Worm (Caenorhabditis elegans) whole organism, L4 larva: ENCODE results near the gene lips-1.

Source experiments
- D1046.2 ChIP-seq: fragments of 200-800 bp; sonication (Bioruptor generic); IDR thresholded peaks from 2 replicates; pipeline ENCODE4 v1.3.6; 2022; ENCODE audit warnings: missing genetic modification characterization, missing compliant biosample characterization
- F44E2.7 ChIP-seq: fragments of 200-800 bp; sonication (Bioruptor generic); IDR thresholded peaks from 2 replicates; pipeline ENCODE4 v2.1.2; 2022; ENCODE audit warnings: missing genetic modification characterization, missing compliant biosample characterization
- T26A8.4 ChIP-seq: fragments of 200-800 bp; sonication (Bioruptor generic); IDR thresholded peaks from 2 replicates; pipeline ENCODE4 v1.3.6; 2022; ENCODE audit warnings: missing genetic modification characterization, missing compliant biosample characterization
- Y105C5A.15 ChIP-seq: fragments of 200-800 bp; sonication (Bioruptor generic); IDR thresholded peaks from 2 replicates; pipeline ENCODE4 v1.3.6; 2022; ENCODE audit warnings: missing genetic modification characterization, missing compliant biosample characterization
- Y48G9A.11 ChIP-seq: fragments of 200-800 bp; sonication (Bioruptor generic); IDR thresholded peaks from 2 replicates; pipeline ENCODE4 v1.3.6; 2022; ENCODE audit warnings: missing genetic modification reagents, missing genetic modification characterization, missing compliant biosample characterization
- ZK337.2 ChIP-seq: fragments of 200-800 bp; sonication (Bioruptor generic); IDR thresholded peaks from 2 replicates; pipeline ENCODE4 v1.3.6; 2022; ENCODE audit warnings: missing genetic modification reagents, missing genetic modification characterization, missing compliant biosample characterization
- aha-1 ChIP-seq: fragments of 150-350 bp; peaks from one replicate; lab custom pipeline; 2014; ENCODE audit warnings: missing biosample characterization, missing genetic modification characterization
- arid-1 ChIP-seq: fragments of 200-800 bp; sonication (Bioruptor generic); conservative IDR thresholded peaks from 2 replicates; pipeline ENCODE4 v1.3.6; 2022; ENCODE audit warnings: missing genetic modification reagents, missing genetic modification characterization, missing compliant biosample characterization
- attf-4 ChIP-seq: sonication (generic microtip); optimal IDR thresholded peaks from 3 replicates; lab custom pipeline; 2017; ENCODE audit warnings: missing biosample characterization, missing genetic modification characterization
- ceh-20 ChIP-seq: fragments of 200-800 bp; sonication (Bioruptor generic); IDR thresholded peaks from 2 replicates; pipeline ENCODE4 v1.3.6; 2022; ENCODE audit warnings: missing genetic modification reagents, missing genetic modification characterization, missing compliant biosample characterization
- ceh-32 ChIP-seq: sonication (generic microtip); optimal IDR thresholded peaks from 2 replicates; lab custom pipeline; 2016; ENCODE audit warnings: mild to moderate bottlenecking, missing genetic modification characterization, missing compliant biosample characterization; ENCODE audit not compliant: poor library complexity
- cey-2 ChIP-seq: sonication (generic microtip); optimal IDR thresholded peaks from 3 replicates; lab custom pipeline; 2017; ENCODE audit warnings: missing genetic modification characterization, mild to moderate bottlenecking, missing compliant biosample characterization, antibody characterized with exemption, borderline replicate concordance; ENCODE audit not compliant: insufficient read depth
- ctbp-1 ChIP-seq: fragments of 200-800 bp; sonication (Bioruptor generic); IDR thresholded peaks from 2 replicates; pipeline ENCODE4 v1.3.6; 2022; ENCODE audit warnings: missing genetic modification reagents, missing genetic modification characterization, missing compliant biosample characterization
- daf-16 ChIP-seq, 3 experiments: sonication (generic microtip); optimal IDR thresholded peaks; 2 replicates each; lab custom pipeline; 2016 to 2017; ENCODE audit warnings: missing genetic modification characterization in 3 of 3, missing genetic modification reagents in 3 of 3, mild to moderate bottlenecking in 2 of 3, missing compliant biosample characterization in 2 of 3, missing biosample characterization in 1 of 3, moderate library complexity in 1 of 3
- daf-19 ChIP-seq: fragments of 200-800 bp; sonication (Bioruptor generic); conservative IDR thresholded peaks from 2 replicates; pipeline ENCODE4 v1.3.6; 2022; ENCODE audit warnings: missing genetic modification characterization, missing compliant biosample characterization
- daf-8 ChIP-seq: fragments of 200-800 bp; sonication (Bioruptor generic); IDR thresholded peaks from 2 replicates; pipeline ENCODE4 v1.3.6; 2022; ENCODE audit warnings: missing genetic modification characterization, missing compliant biosample characterization
- dmd-6 ChIP-seq: fragments of 200-800 bp; sonication (Bioruptor generic); IDR thresholded peaks from 2 replicates; pipeline ENCODE4 v1.3.6; 2022; ENCODE audit warnings: missing genetic modification reagents, missing genetic modification characterization, missing compliant biosample characterization
- dmd-8 ChIP-seq: fragments of 200-800 bp; sonication (Bioruptor generic); IDR thresholded peaks from 2 replicates; pipeline ENCODE4 v1.3.6; 2022; ENCODE audit warnings: missing genetic modification characterization, missing compliant biosample characterization
- dmd-9 ChIP-seq: fragments of 200-800 bp; sonication (Bioruptor generic); IDR thresholded peaks from 2 replicates; pipeline ENCODE4 v1.3.6; 2022; ENCODE audit warnings: missing genetic modification reagents, missing genetic modification characterization, missing compliant biosample characterization
- dpl-1 ChIP-seq: fragments of 150-350 bp; optimal IDR thresholded peaks from 2 replicates; lab custom pipeline; 2014; ENCODE audit warnings: missing biosample characterization, missing genetic modification reagents, missing genetic modification characterization
- duxl-1 ChIP-seq: sonication (generic microtip); optimal IDR thresholded peaks from 2 replicates; lab custom pipeline; 2016; ENCODE audit warnings: mild to moderate bottlenecking, missing genetic modification characterization, moderate library complexity, missing compliant biosample characterization; ENCODE audit not compliant: poor library complexity
- dve-1 ChIP-seq: sonication (generic microtip); optimal IDR thresholded peaks from 2 replicates; lab custom pipeline; 2017; ENCODE audit warnings: antibody characterized with exemption, mild to moderate bottlenecking, missing genetic modification characterization, missing compliant biosample characterization; ENCODE audit not compliant: insufficient read depth
- fos-1 ChIP-seq: fragments of 150-350 bp; optimal IDR thresholded peaks from 2 replicates; lab custom pipeline; 2014; ENCODE audit warnings: missing biosample characterization, missing genetic modification characterization
- gei-8 ChIP-seq: fragments of 200-800 bp; sonication (Bioruptor generic); optimal IDR thresholded peaks from 2 replicates; lab custom pipeline; 2018; ENCODE audit warnings: mild to moderate bottlenecking, missing genetic modification characterization, missing compliant biosample characterization
- hlh-11 ChIP-seq: fragments of 200-800 bp; sonication (Bioruptor generic); optimal IDR thresholded peaks from 2 replicates; lab custom pipeline; 2018; ENCODE audit warnings: mild to moderate bottlenecking, missing genetic modification characterization, missing compliant biosample characterization
- jun-1 ChIP-seq: fragments of 150-350 bp; optimal IDR thresholded peaks from 2 replicates; lab custom pipeline; 2014; ENCODE audit warnings: missing biosample characterization, missing genetic modification reagents, missing genetic modification characterization
- lin-1 ChIP-seq: fragments of 200-800 bp; sonication (Bioruptor generic); IDR thresholded peaks from 2 replicates; pipeline ENCODE4 v1.3.6; 2022; ENCODE audit warnings: missing genetic modification reagents, missing genetic modification characterization, missing compliant biosample characterization
- lin-13 ChIP-seq: fragments of 150-350 bp; optimal IDR thresholded peaks from 2 replicates; lab custom pipeline; 2014; ENCODE audit warnings: missing biosample characterization, missing genetic modification reagents, missing genetic modification characterization
- lin-15B ChIP-seq: fragments of 150-350 bp; sonication (generic microtip); optimal IDR thresholded peaks from 3 replicates; lab custom pipeline; 2014; ENCODE audit warnings: missing biosample characterization, missing genetic modification characterization
- lsy-2 ChIP-seq, 2 experiments: fragments of 150-350 bp in 1 of 2; sonication (generic microtip) in 1 of 2; optimal IDR thresholded peaks; 2 replicates each; lab custom pipeline; 2014 to 2017; ENCODE audit warnings: missing biosample characterization in 2 of 2, missing genetic modification characterization in 2 of 2
- mdl-1 ChIP-seq, 2 experiments: fragments of 150-350 bp in 1 of 2; sonication (generic microtip) in 1 of 2; optimal IDR thresholded peaks; 2 replicates each; lab custom pipeline; 2014 to 2017; ENCODE audit warnings: missing biosample characterization in 2 of 2, missing genetic modification characterization in 2 of 2
- mes-2 ChIP-seq: sonication (generic microtip); optimal IDR thresholded peaks from 2 replicates; lab custom pipeline; 2016; ENCODE audit warnings: missing genotype, mild to moderate bottlenecking, missing genetic modification characterization, missing compliant biosample characterization; ENCODE audit not compliant: poor library complexity, severe bottlenecking
- mxl-2 ChIP-seq: fragments of 200-800 bp; sonication (Bioruptor generic); conservative IDR thresholded peaks from 2 replicates; pipeline ENCODE4 v1.3.6; 2022; ENCODE audit warnings: missing genetic modification reagents, missing genetic modification characterization, missing compliant biosample characterization
- nhr-102 ChIP-seq: sonication (generic microtip); optimal IDR thresholded peaks from 2 replicates; lab custom pipeline; 2016; ENCODE audit warnings: mild to moderate bottlenecking, missing genetic modification characterization, moderate library complexity, missing compliant biosample characterization
- nhr-237 ChIP-seq: sonication (generic microtip); optimal IDR thresholded peaks from 2 replicates; lab custom pipeline; 2017; ENCODE audit warnings: missing biosample characterization, missing genetic modification characterization
- nhr-28 ChIP-seq: fragments of 150-350 bp; optimal IDR thresholded peaks from 2 replicates; lab custom pipeline; 2014; ENCODE audit warnings: missing biosample characterization, missing genetic modification characterization
- nhr-77 ChIP-seq: fragments of 150-350 bp; optimal IDR thresholded peaks from 2 replicates; lab custom pipeline; 2014; ENCODE audit warnings: missing biosample characterization, missing genetic modification characterization
- pha-4 ChIP-seq, 2 experiments: fragments of 150-350 bp in 1 of 2; fragments of 200-800 bp in 1 of 2; sonication (Bioruptor generic) in 1 of 2; IDR thresholded peaks in 1 of 2; optimal IDR thresholded peaks in 1 of 2; 2 replicates each; pipeline versions ENCODE4 v1.3.6 to Lab custom; 2014 to 2022; ENCODE audit warnings: missing genetic modification characterization in 2 of 2, missing genetic modification reagents in 2 of 2, missing biosample characterization in 1 of 2, missing compliant biosample characterization in 1 of 2
- pqm-1 ChIP-seq: sonication (generic microtip); optimal IDR thresholded peaks from 2 replicates; lab custom pipeline; 2017; ENCODE audit warnings: missing biosample characterization, missing genetic modification characterization
- rbr-2 ChIP-seq: sonication (generic microtip); optimal IDR thresholded peaks from 2 replicates; lab custom pipeline; 2016; ENCODE audit warnings: missing genotype, missing genetic modification characterization, missing compliant biosample characterization
- set-16 ChIP-seq: fragments of 200-800 bp; sonication (Bioruptor generic); IDR thresholded peaks from 2 replicates; pipeline ENCODE4 v1.3.6; 2022; ENCODE audit warnings: missing genetic modification reagents, missing genetic modification characterization, missing compliant biosample characterization
- spr-1 ChIP-seq: sonication (generic microtip); optimal IDR thresholded peaks from 2 replicates; lab custom pipeline; 2016; ENCODE audit warnings: mild to moderate bottlenecking, missing genetic modification characterization, missing compliant biosample characterization
- tag-97 ChIP-seq: fragments of 200-800 bp; sonication (Bioruptor generic); IDR thresholded peaks from 2 replicates; pipeline ENCODE4 v1.3.6; 2022; ENCODE audit warnings: missing genetic modification characterization, missing compliant biosample characterization
- unc-62 ChIP-seq, 3 experiments: fragments of 150-350 bp in 1 of 3; sonication (generic microtip); optimal IDR thresholded peaks in 2 of 3; peaks in 1 of 3; 1 replicate in 1 of 3; 2 replicates in 2 of 3; lab custom pipeline; 2014 to 2017; ENCODE audit warnings: missing biosample characterization in 3 of 3, missing genetic modification characterization in 3 of 3, missing genetic modification reagents in 3 of 3, missing genotype in 1 of 3

The lips-1 gene

ce11 chrX:12478465-12478864 lies 14.1 kb upstream of the lips-1 start:
- TF ChIP-seq daf-16 (GFP tag; optimal IDR thresholded peaks at IDR 0.05; lab: Kevin White, UChicago) (no peak), daf-16 (tag; optimal IDR thresholded peaks at IDR 0.05; lab: Kevin White, UChicago) (peak; percentile 96), pqm-1 (tag; lab: Kevin White, UChicago) (peak; percentile 50), ZK337.2 (no peak), nhr-77 (tag; lab: Kevin White, UChicago) (peak; percentile 40), cey-2 (tag; lab: Kevin White, UChicago) (no peak), lin-1 (GFP tag; lab: Robert Waterston, UW) (no peak), dve-1 (tag; lab: Kevin White, UChicago) (no peak), nhr-28 (tag; lab: Kevin White, UChicago) (peak; percentile 58), D1046.2 (GFP tag; lab: Robert Waterston, UW) (no peak)

- no peak for TF ChIP-seq D1046.2 (GFP tag; lab: Robert Waterston, UW)
- no peak for TF ChIP-seq mes-2 (tag; lab: Kevin White, UChicago)
- no peak for TF ChIP-seq fos-1 (tag; lab: Kevin White, UChicago)
- no peak for TF ChIP-seq gei-8 (GFP tag; lab: Kevin White, UChicago)
- no peak for TF ChIP-seq lin-15B (tag; lab: Kevin White, UChicago)
- no peak for TF ChIP-seq daf-8 (GFP tag; lab: Robert Waterston, UW)
- TF ChIP-seq daf-16 (GFP tag; optimal IDR thresholded peaks at IDR 0.05; lab: Kevin White, UChicago), result no peak
- TF ChIP-seq daf-16 (tag; optimal IDR thresholded peaks at IDR 0.05; lab: Kevin White, UChicago), result no peak
- no peak for TF ChIP-seq mxl-2 (GFP tag; lab: Robert Waterston, UW)
- TF ChIP-seq F44E2.7 (GFP tag; lab: Robert Waterston, UW), result no peak
- TF ChIP-seq tag-97, result no peak
- TF ChIP-seq ceh-32 (tag; lab: Kevin White, UChicago), result no peak
- TF ChIP-seq T26A8.4, result no peak
- TF ChIP-seq, all 104 proteins: peak for 0
Measured at ce11 chrX:12479027-12479426, 13.5 kb upstream of the lips-1 start.

ce11 chrX:12480447-12480998 lies 12.0 kb upstream of the lips-1 start, which contains the start of gene atf-6:
atf-6 (plus strand) TSS chrX:12480948.
- TF ChIP-seq unc-62 (GFP tag; optimal IDR thresholded peaks at IDR 0.05 in 1 of 2; lab: Kevin White, UChicago), result peak in 1 of 2 experiments; percentile 96
- no peak for TF ChIP-seq unc-62 (tag; optimal IDR thresholded peaks at IDR 0.05; lab: Kevin White, UChicago)
- no peak for TF ChIP-seq Y48G9A.11 (GFP tag; lab: Robert Waterston, UW)
- peak; percentile 65; the same call in 1 of the 2 replicates for TF ChIP-seq pha-4 (GFP tag; IDR thresholded peaks at IDR 0.05; lab: Robert Waterston, UW)
- no peak for TF ChIP-seq pha-4 (tag; optimal IDR thresholded peaks at IDR 0.05; lab: Kevin White, UChicago)
- TF ChIP-seq dmd-6 (GFP tag; lab: Robert Waterston, UW), result peak; percentile 84
- TF ChIP-seq daf-19 (GFP tag; lab: Robert Waterston, UW), result no peak
- TF ChIP-seq pqm-1 (tag; lab: Kevin White, UChicago), result peak; percentile 24
- TF ChIP-seq arid-1, result peak; percentile 48; the same call in 1 of the 2 replicates
- no peak for TF ChIP-seq dmd-9 (GFP tag; lab: Robert Waterston, UW)
- TF ChIP-seq dve-1 (tag; lab: Kevin White, UChicago), result peak; percentile 96
- TF ChIP-seq set-16 (GFP tag; lab: Robert Waterston, UW), result peak; percentile 96
- TF ChIP-seq ceh-20, result peak; percentile 65; the same call in 1 of the 2 replicates
- TF ChIP-seq lin-13, result peak; percentile 79
- peak; percentile 91 for TF ChIP-seq hlh-11 (tag; lab: Kevin White, UChicago)
- peak; percentile 48 for TF ChIP-seq dpl-1 (GFP tag; lab: Kevin White, UChicago)
- peak; percentile 100 for TF ChIP-seq aha-1 (tag; lab: Kevin White, UChicago)
- TF ChIP-seq spr-1 (tag; lab: Kevin White, UChicago), result peak; percentile 29
- no peak for TF ChIP-seq nhr-237 (tag; lab: Kevin White, UChicago)
- no peak for TF ChIP-seq attf-4 (tag; lab: Kevin White, UChicago)
- TF ChIP-seq dmd-8 (GFP tag; lab: Robert Waterston, UW), result 0 out of 2 replicates have a peak, but pooled peaks have one; percentile 29
- peak; percentile 93 for TF ChIP-seq rbr-2 (tag; lab: Kevin White, UChicago)
- TF ChIP-seq Y105C5A.15 (GFP tag; lab: Robert Waterston, UW), result no peak
- TF ChIP-seq lsy-2 (tag; optimal IDR thresholded peaks at IDR 0.05; lab: Kevin White, UChicago), result peak; percentile 56 to 83
- peak in 1 of 2 experiments; percentile 60 for TF ChIP-seq mdl-1 (tag; optimal IDR thresholded peaks at IDR 0.05; lab: Kevin White, UChicago)
- peak; percentile 86 for TF ChIP-seq ctbp-1 (GFP tag; lab: Robert Waterston, UW)
- peak; percentile 30 for TF ChIP-seq jun-1 (tag; lab: Kevin White, UChicago)
- TF ChIP-seq duxl-1, result no peak
- peak; percentile 77 for TF ChIP-seq nhr-102 (tag; lab: Kevin White, UChicago)
